Fruit fly (Drosophila melanogaster): Measurements from ENCODE around the gene CG31642.
A peak's percentile ranks its signal among the peaks of the same experiment; 100 is the strongest.

The CG31642 gene

dm6 chr2L:6080329-6080728 is 38.0 kb upstream of the CG31642 start:
- TF ChIP-seq CG6854 (GFP tag; optimal IDR thresholded peaks at IDR 0.05): no peak
- no peak for TF ChIP-seq Hr38 (GFP tag; optimal IDR thresholded peaks at IDR 0.05)
- TF ChIP-seq Lpt (GFP tag; optimal IDR thresholded peaks at IDR 0.05): no peak
- no peak for TF ChIP-seq eg (GFP tag; IDR thresholded peaks at IDR 0.05)
- TF ChIP-seq pdm3 (GFP tag; optimal IDR thresholded peaks at IDR 0.05): no peak
- no peak for TF ChIP-seq Eip75B (GFP tag; optimal IDR thresholded peaks at IDR 0.05)
- TF ChIP-seq CG6163 (GFP tag; IDR thresholded peaks at IDR 0.05): peak; percentile 28; the same call in 1 of the 3 replicates
- peak; percentile 91 for TF ChIP-seq fkh (GFP tag; optimal IDR thresholded peaks at IDR 0.05)
- no peak for TF ChIP-seq Met (GFP tag; optimal IDR thresholded peaks at IDR 0.05)
- TF ChIP-seq CG6792 (GFP tag; optimal IDR thresholded peaks at IDR 0.05): no peak
- no peak for TF ChIP-seq achi (GFP tag; optimal IDR thresholded peaks at IDR 0.05)
- no peak for TF ChIP-seq Sox102F (GFP tag; optimal IDR thresholded peaks at IDR 0.05)
- TF ChIP-seq CG3919 (GFP tag; optimal IDR thresholded peaks at IDR 0.05): no peak
- TF ChIP-seq CG16779 (tag; optimal IDR thresholded peaks at IDR 0.05): peak; percentile 39
- TF ChIP-seq Blimp-1 (GFP tag; optimal IDR thresholded peaks at IDR 0.05): no peak
- TF ChIP-seq lz (GFP tag; optimal IDR thresholded peaks at IDR 0.05): no peak
- no peak for TF ChIP-seq CG11902 (GFP tag; optimal IDR thresholded peaks at IDR 0.05)
- no peak for TF ChIP-seq CG34406 (GFP tag; optimal IDR thresholded peaks at IDR 0.05)
- TF ChIP-seq OdsH (GFP tag; optimal IDR thresholded peaks at IDR 0.05): no peak
- TF ChIP-seq dsx (GFP tag; optimal IDR thresholded peaks at IDR 0.05; ENCODE audit: poor library complexity, severe bottlenecking): no peak
- no peak for TF ChIP-seq CG11762 (GFP tag; optimal IDR thresholded peaks at IDR 0.05; ENCODE audit: insufficient read depth)
- TF ChIP-seq Eip78C (GFP tag): no peak
- TF ChIP-seq CG31627 (GFP tag; optimal IDR thresholded peaks at IDR 0.05): no peak

DNA sequence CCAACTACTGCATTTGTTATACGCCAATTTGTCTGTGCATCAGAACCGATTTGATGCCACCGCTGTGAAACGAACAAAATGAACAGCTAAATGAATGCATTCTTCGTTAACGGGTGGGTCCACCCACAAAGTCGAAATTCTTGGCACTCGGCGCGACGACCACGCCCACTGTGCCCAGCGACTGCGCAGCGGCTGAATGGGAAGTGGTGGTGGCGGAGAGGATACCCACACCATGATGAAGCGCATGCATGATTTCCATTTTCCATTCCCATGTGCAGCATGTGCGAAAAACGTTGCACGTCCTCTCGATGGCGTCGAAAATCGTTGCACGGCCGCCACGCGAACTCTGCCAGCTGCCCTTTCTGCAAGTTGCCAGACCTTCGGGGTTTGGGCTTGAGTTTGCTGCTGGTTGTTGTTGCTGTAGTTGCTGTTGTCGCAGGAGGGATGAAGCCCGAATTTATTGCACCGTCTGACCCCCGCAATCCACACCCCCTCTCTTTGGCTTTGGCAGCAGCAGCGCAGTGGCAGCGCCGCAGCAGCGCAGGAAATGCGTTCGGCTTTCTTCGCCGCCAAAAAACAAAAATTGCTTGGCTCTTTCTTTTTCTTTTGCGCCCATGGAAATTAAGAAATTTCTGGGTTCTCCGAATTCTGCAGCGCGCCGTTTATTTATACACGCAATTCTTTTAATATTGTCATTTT is 37.0 kb upstream of the CG31642 start:
- TF ChIP-seq CG3919 (GFP tag; optimal IDR thresholded peaks at IDR 0.05) (no peak), spab (GFP tag; optimal IDR thresholded peaks at IDR 0.05) (no peak), CG16779 (tag; optimal IDR thresholded peaks at IDR 0.05) (no peak), svp (GFP tag) (peak; percentile 93), Smox (GFP tag; optimal IDR thresholded peaks at IDR 0.05) (no peak), Sox102F (GFP tag; optimal IDR thresholded peaks at IDR 0.05) (no peak), Hr39 (GFP tag; optimal IDR thresholded peaks at IDR 0.05) (peak; percentile 4), Gug (GFP tag; IDR thresholded peaks at IDR 0.05) (no peak), CG11762 (GFP tag; optimal IDR thresholded peaks at IDR 0.05; ENCODE audit: insufficient read depth) (no peak), net (GFP tag; optimal IDR thresholded peaks at IDR 0.05) (no peak), pdm3 (GFP tag; optimal IDR thresholded peaks at IDR 0.05) (no peak), CG32006 (GFP tag; optimal IDR thresholded peaks at IDR 0.05) (no peak), Lpt (GFP tag; optimal IDR thresholded peaks at IDR 0.05) (no peak), CG3032 (tag; optimal IDR thresholded peaks at IDR 0.05) (no peak), CG31627 (GFP tag; optimal IDR thresholded peaks at IDR 0.05) (no peak), CG7368 (GFP tag; optimal IDR thresholded peaks at IDR 0.05) (no peak), CG6808 (GFP tag; optimal IDR thresholded peaks at IDR 0.05) (no peak), topi (GFP tag; optimal IDR thresholded peaks at IDR 0.05) (no peak), fd85E (GFP tag; optimal IDR thresholded peaks at IDR 0.05) (no peak), Sox15 (GFP tag; optimal IDR thresholded peaks at IDR 0.05) (no peak), CG8119 (GFP tag; IDR thresholded peaks at IDR 0.05) (no peak), eg (GFP tag; IDR thresholded peaks at IDR 0.05) (no peak), achi (GFP tag; optimal IDR thresholded peaks at IDR 0.05) (no peak), CG8319 (GFP tag; optimal IDR thresholded peaks at IDR 0.05) (no peak), dac (GFP tag; optimal IDR thresholded peaks at IDR 0.05) (no peak), OdsH (GFP tag; optimal IDR thresholded peaks at IDR 0.05) (no peak), Met (GFP tag; optimal IDR thresholded peaks at IDR 0.05) (peak; percentile 100), CG34406 (GFP tag; optimal IDR thresholded peaks at IDR 0.05) (no peak), Ets21C (GFP tag; optimal IDR thresholded peaks at IDR 0.05) (no peak), CG1621 (tag; optimal IDR thresholded peaks at IDR 0.05) (no peak), fd59A (GFP tag; optimal IDR thresholded peaks at IDR 0.05) (no peak), salr (GFP tag; optimal IDR thresholded peaks at IDR 0.05) (no peak), fkh (GFP tag; optimal IDR thresholded peaks at IDR 0.05) (no peak), CG4318 (GFP tag; optimal IDR thresholded peaks at IDR 0.05) (no peak), cyc (GFP tag; optimal IDR thresholded peaks at IDR 0.05) (no peak), CG15336 (GFP tag; IDR thresholded peaks at IDR 0.05) (no peak), CG10631 (GFP tag; optimal IDR thresholded peaks at IDR 0.05) (no peak), acj6 (GFP tag; optimal IDR thresholded peaks at IDR 0.05) (no peak), CG6854 (GFP tag; optimal IDR thresholded peaks at IDR 0.05) (peak; percentile 72), CG6163 (GFP tag; IDR thresholded peaks at IDR 0.05) (peak; percentile 29; the same call in 1 of the 3 replicates)

Measured in whole organism, prepupa.